Worm (Caenorhabditis elegans) whole organism, late embryonic: ENCODE data around the gene tbp-1.

Experiments used
- C08G9.2 ChIP-seq: sonication (generic microtip); optimal IDR thresholded peaks from 2 replicates; lab custom pipeline; 2016; ENCODE audit warnings: mild to moderate bottlenecking, missing genetic modification characterization, moderate library complexity, missing compliant biosample characterization
- che-1 ChIP-seq: sonication (generic microtip); optimal IDR thresholded peaks from 2 replicates; lab custom pipeline; 2016; ENCODE audit warnings: mild to moderate bottlenecking, missing genetic modification characterization, missing compliant biosample characterization
- elt-4 ChIP-seq: sonication (generic microtip); optimal IDR thresholded peaks from 2 replicates; lab custom pipeline; 2016; ENCODE audit warnings: missing genetic modification characterization, missing compliant biosample characterization
- sdc-2 ChIP-seq: sonication (generic microtip); optimal IDR thresholded peaks from 2 replicates; lab custom pipeline; 2016; ENCODE audit warnings: missing genotype, missing genetic modification characterization, missing compliant biosample characterization
- syd-9 ChIP-seq: sonication (generic microtip); optimal IDR thresholded peaks from 2 replicates; lab custom pipeline; 2016; ENCODE audit warnings: mild to moderate bottlenecking, missing genetic modification characterization, moderate library complexity, missing compliant biosample characterization

- TF ChIP-seq sdc-2 (tag; lab: Kevin White, UChicago) (no peak), che-1 (tag; lab: Kevin White, UChicago) (no peak), C08G9.2 (tag; lab: Kevin White, UChicago) (no peak), elt-4 (tag; lab: Kevin White, UChicago) (no peak), syd-9 (tag; lab: Kevin White, UChicago) (no peak)
Measured at ce11 chrIII:7378945-7379344, 4.9 kb upstream of the tbp-1 start, which contains the start of gene T20B12.7.
